Worm (Caenorhabditis elegans) whole organism, young adult: ENCODE measurements around the gene nlp-67.

Experiments
- F52B5.7 ChIP-seq: sonication (generic microtip); optimal IDR thresholded peaks from 2 replicates; lab custom pipeline; 2016; ENCODE audit warnings: mild to moderate bottlenecking, missing genetic modification characterization, missing compliant biosample characterization
- F57A8.1 ChIP-seq: fragments of 200-800 bp; sonication (Bioruptor generic); optimal IDR thresholded peaks from 2 replicates; lab custom pipeline; 2018; ENCODE audit warnings: mild to moderate bottlenecking, missing genetic modification characterization, moderate library complexity, missing compliant biosample characterization
- T07F8.4 ChIP-seq: sonication (generic microtip); optimal IDR thresholded peaks from 2 replicates; lab custom pipeline; 2016; ENCODE audit warnings: mild to moderate bottlenecking, missing genetic modification characterization, moderate library complexity, missing compliant biosample characterization
- Y79H2A.3 ChIP-seq: fragments of 200-800 bp; sonication (Bioruptor generic); conservative IDR thresholded peaks from 2 replicates; pipeline ENCODE4 v1.3.6; 2022; ENCODE audit warnings: missing genetic modification reagents, missing genetic modification characterization, missing compliant biosample characterization
- attf-5 ChIP-seq: fragments of 200-800 bp; sonication (Bioruptor generic); optimal IDR thresholded peaks from 2 replicates; lab custom pipeline; 2018; ENCODE audit warnings: mild to moderate bottlenecking, missing genetic modification characterization, missing compliant biosample characterization
- lsl-1 ChIP-seq: fragments of 200-800 bp; sonication (Bioruptor generic); optimal IDR thresholded peaks from 2 replicates; lab custom pipeline; 2018; ENCODE audit warnings: mild to moderate bottlenecking, missing genetic modification characterization, moderate library complexity, missing compliant biosample characterization
- rec-8 ChIP-seq, 2 experiments: sonication (generic microtip); optimal IDR thresholded peaks; 2 replicates each; lab custom pipeline; 2016; ENCODE audit warnings: mild to moderate bottlenecking in 2 of 2, missing genetic modification characterization in 2 of 2, missing genetic modification reagents in 2 of 2, missing genotype in 2 of 2, missing biosample characterization in 1 of 2, missing compliant biosample characterization in 1 of 2, moderate library complexity in 1 of 2
- snpc-3.4 ChIP-seq: sonication (generic microtip); optimal IDR thresholded peaks from 2 replicates; lab custom pipeline; 2017; ENCODE audit warnings: missing genetic modification characterization, mild to moderate bottlenecking, missing compliant biosample characterization, antibody characterized with exemption, moderate library complexity, missing genotype, missing genetic modification reagents

DNA sequence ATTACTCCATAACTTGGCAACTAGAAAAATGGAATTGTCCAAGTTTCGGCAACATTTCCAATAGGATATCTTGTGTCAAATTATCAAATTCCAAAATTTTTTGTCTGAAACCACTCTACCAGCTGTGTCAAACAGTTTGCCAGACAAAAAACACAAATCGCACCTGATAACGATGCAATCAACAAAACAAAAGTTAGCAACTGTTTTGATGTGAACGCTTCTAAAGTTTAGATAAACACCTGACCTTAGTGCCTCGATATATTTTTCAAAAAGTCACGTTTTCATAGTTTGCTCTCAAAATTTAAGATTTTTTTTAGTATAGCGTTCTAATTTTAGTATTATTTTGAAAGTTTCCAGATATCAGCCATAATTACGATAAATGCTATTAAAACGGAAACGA, 32.9 kb upstream of the nlp-67 start:
- TF ChIP-seq F57A8.1 (GFP tag; lab: Kevin White, UChicago) = no peak
- TF ChIP-seq rec-8 (tag; optimal IDR thresholded peaks at IDR 0.05; lab: Kevin White, UChicago) = no peak
- TF ChIP-seq Y79H2A.3 = no peak
- no peak for TF ChIP-seq attf-5
- no peak for TF ChIP-seq F52B5.7 (tag; lab: Kevin White, UChicago)
- TF ChIP-seq T07F8.4 (tag; lab: Kevin White, UChicago) = no peak
- no peak for TF ChIP-seq lsl-1 (GFP tag; lab: Kevin White, UChicago)
- TF ChIP-seq snpc-3.4 (tag; lab: Kevin White, UChicago) = no peak
